Worm (Caenorhabditis elegans) whole organism, young adult: Measurements from ENCODE around the gene C05C9.2.

Experiments
- lsy-27 ChIP-seq: sonication (generic microtip); optimal IDR thresholded peaks from 2 replicates; lab custom pipeline; 2017; ENCODE audit warnings: missing genetic modification characterization, mild to moderate bottlenecking, missing compliant biosample characterization, antibody characterized with exemption, missing genotype, borderline replicate concordance; ENCODE audit not compliant: insufficient read depth
- rcor-1 ChIP-seq: fragments of 200-800 bp; sonication (Bioruptor generic); IDR thresholded peaks from 2 replicates; pipeline ENCODE4 v1.3.6; 2022; ENCODE audit warnings: missing genetic modification reagents, missing genetic modification characterization, missing compliant biosample characterization

DNA sequence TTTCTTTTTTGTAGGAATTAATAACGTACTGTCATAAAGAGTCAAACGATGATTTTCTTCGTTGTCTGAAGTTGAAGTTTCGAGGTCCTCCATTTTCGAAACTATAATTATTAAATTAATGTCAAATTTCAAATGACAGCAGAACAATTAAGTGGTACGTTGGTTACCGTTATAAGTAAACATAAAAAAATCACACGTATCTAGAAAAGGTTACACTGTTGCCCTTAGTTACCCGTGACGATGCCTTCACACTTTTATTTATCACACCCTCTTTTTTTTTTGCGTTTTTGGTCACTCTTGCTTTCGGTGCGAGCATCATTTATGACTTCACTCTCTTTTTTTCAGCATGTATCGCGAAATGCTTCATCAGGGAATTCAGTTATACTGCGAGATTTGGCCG lies at the start of gene C05C9.2, which contains the start of gene C05C9.3:
- no peak for TF ChIP-seq lsy-27 (tag; lab: Kevin White, UChicago)
- no peak for TF ChIP-seq rcor-1 (GFP tag; lab: Robert Waterston, UW)
